Worm (Caenorhabditis elegans) whole organism, mixed stage, embryonic: ENCODE measurements around the gene T16G12.8.

Source experiments
- M03D4.4 ChIP-seq: sonication (generic microtip); optimal IDR thresholded peaks from 2 replicates; lab custom pipeline; 2017; ENCODE audit warnings: mild to moderate bottlenecking, missing genetic modification characterization, missing compliant biosample characterization
- bed-3 ChIP-seq: fragments of 200-800 bp; sonication (Bioruptor generic); optimal IDR thresholded peaks from 3 replicates; lab custom pipeline; 2018; ENCODE audit warnings: mild to moderate bottlenecking, missing genetic modification characterization, moderate library complexity, missing compliant biosample characterization
- blmp-1 ChIP-seq: fragments of 150-350 bp; optimal IDR thresholded peaks from 2 replicates; lab custom pipeline; 2014; ENCODE audit warnings: missing biosample characterization, missing genetic modification characterization
- ceh-39 ChIP-seq: fragments of 150-350 bp; optimal IDR thresholded peaks from 2 replicates; lab custom pipeline; 2014; ENCODE audit warnings: missing biosample characterization, missing genetic modification characterization
- ceh-43 ChIP-seq: fragments of 200-800 bp; sonication (Bioruptor generic); optimal IDR thresholded peaks from 2 replicates; lab custom pipeline; 2018; ENCODE audit warnings: mild to moderate bottlenecking, missing genetic modification characterization, moderate library complexity, missing compliant biosample characterization
- ceh-83 ChIP-seq: fragments of 200-800 bp; sonication (Bioruptor generic); optimal IDR thresholded peaks from 2 replicates; lab custom pipeline; 2018; ENCODE audit warnings: mild to moderate bottlenecking, missing genetic modification characterization, missing compliant biosample characterization
- ces-1 ChIP-seq: fragments of 150-350 bp; optimal IDR thresholded peaks from 2 replicates; lab custom pipeline; 2014; ENCODE audit warnings: missing biosample characterization, missing genetic modification reagents, missing genetic modification characterization
- cnd-1 ChIP-seq: fragments of 200-800 bp; sonication (Bioruptor generic); optimal IDR thresholded peaks from 2 replicates; lab custom pipeline; 2018; ENCODE audit warnings: mild to moderate bottlenecking, missing genetic modification characterization, missing compliant biosample characterization
- drap-1 ChIP-seq: fragments of 200-800 bp; sonication (Bioruptor generic); optimal IDR thresholded peaks from 3 replicates; lab custom pipeline; 2018; ENCODE audit warnings: mild to moderate bottlenecking, missing genetic modification characterization, missing compliant biosample characterization
- elt-1 ChIP-seq: sonication (generic microtip); optimal IDR thresholded peaks from 2 replicates; lab custom pipeline; 2017; ENCODE audit warnings: missing genetic modification characterization, mild to moderate bottlenecking, missing compliant biosample characterization, antibody characterized with exemption, moderate library complexity, borderline replicate concordance; ENCODE audit not compliant: insufficient read depth
- elt-3 ChIP-seq: fragments of 150-350 bp; optimal IDR thresholded peaks from 2 replicates; lab custom pipeline; 2014; ENCODE audit warnings: missing biosample characterization, missing genetic modification characterization
- flh-1 ChIP-seq: fragments of 200-800 bp; sonication (Bioruptor generic); optimal IDR thresholded peaks from 2 replicates; lab custom pipeline; 2018; ENCODE audit warnings: mild to moderate bottlenecking, missing genetic modification characterization, moderate library complexity, missing compliant biosample characterization
- ham-2 ChIP-seq: fragments of 200-800 bp; sonication (Bioruptor generic); optimal IDR thresholded peaks from 2 replicates; lab custom pipeline; 2018; ENCODE audit warnings: mild to moderate bottlenecking, missing genetic modification characterization, missing compliant biosample characterization
- hlh-1 ChIP-seq: fragments of 150-350 bp; optimal IDR thresholded peaks from 2 replicates; lab custom pipeline; 2014; ENCODE audit warnings: missing biosample characterization, missing genetic modification reagents, missing genetic modification characterization
- lin-13 ChIP-seq: fragments of 150-350 bp; optimal IDR thresholded peaks from 2 replicates; lab custom pipeline; 2014; ENCODE audit warnings: missing biosample characterization, missing genetic modification characterization
- lin-32 ChIP-seq: fragments of 200-800 bp; sonication (Bioruptor generic); optimal IDR thresholded peaks from 2 replicates; lab custom pipeline; 2018; ENCODE audit warnings: mild to moderate bottlenecking, missing genetic modification characterization, missing compliant biosample characterization
- lsy-2 ChIP-seq: fragments of 150-350 bp; optimal IDR thresholded peaks from 2 replicates; lab custom pipeline; 2014; ENCODE audit warnings: missing biosample characterization, missing genetic modification characterization
- mab-5 ChIP-seq: fragments of 150-350 bp; optimal IDR thresholded peaks from 2 replicates; lab custom pipeline; 2014; ENCODE audit warnings: missing biosample characterization, missing genetic modification characterization
- mep-1 ChIP-seq: fragments of 150-350 bp; optimal IDR thresholded peaks from 2 replicates; lab custom pipeline; 2017; ENCODE audit warnings: missing biosample characterization, missing genetic modification reagents, missing genetic modification characterization, inconsistent platforms
- mls-2 ChIP-seq: sonication (generic microtip); optimal IDR thresholded peaks from 2 replicates; lab custom pipeline; 2016; ENCODE audit warnings: mild to moderate bottlenecking, missing genetic modification characterization, moderate library complexity, missing compliant biosample characterization
- nhr-2 ChIP-seq: fragments of 150-350 bp; optimal IDR thresholded peaks from 2 replicates; lab custom pipeline; 2014; ENCODE audit warnings: missing biosample characterization, missing genetic modification characterization
- nhr-237 ChIP-seq: fragments of 150-350 bp; optimal IDR thresholded peaks from 2 replicates; lab custom pipeline; 2014; ENCODE audit warnings: missing biosample characterization, missing genetic modification characterization
- nhr-28 ChIP-seq: fragments of 150-350 bp; optimal IDR thresholded peaks from 2 replicates; lab custom pipeline; 2014; ENCODE audit warnings: missing biosample characterization, missing genetic modification characterization
- nhr-76 ChIP-seq: sonication (generic microtip); optimal IDR thresholded peaks from 2 replicates; lab custom pipeline; 2017; ENCODE audit warnings: missing biosample characterization, missing genetic modification characterization
- pha-4 ChIP-seq: fragments of 150-350 bp; optimal IDR thresholded peaks from 2 replicates; lab custom pipeline; 2018; ENCODE audit warnings: missing biosample characterization, missing genetic modification reagents, missing genetic modification characterization
- sem-2 ChIP-seq: fragments of 200-800 bp; sonication (Bioruptor generic); optimal IDR thresholded peaks from 2 replicates; lab custom pipeline; 2018; ENCODE audit warnings: mild to moderate bottlenecking, missing genetic modification characterization, missing compliant biosample characterization
- snpc-4 ChIP-seq: fragments of 150-350 bp; optimal IDR thresholded peaks from 2 replicates; lab custom pipeline; 2014; ENCODE audit warnings: missing biosample characterization, missing genetic modification characterization
- sptf-1 ChIP-seq: sonication (generic microtip); optimal IDR thresholded peaks from 2 replicates; lab custom pipeline; 2017; ENCODE audit warnings: mild to moderate bottlenecking, missing genetic modification characterization, moderate library complexity, missing compliant biosample characterization
- unc-120 ChIP-seq: sonication (generic microtip); optimal IDR thresholded peaks from 2 replicates; lab custom pipeline; 2017; ENCODE audit warnings: missing genetic modification characterization, missing compliant biosample characterization; ENCODE audit not compliant: poor library complexity, severe bottlenecking
- unc-39 ChIP-seq: fragments of 150-350 bp; optimal IDR thresholded peaks from 2 replicates; lab custom pipeline; 2014; ENCODE audit warnings: missing biosample characterization, missing genetic modification characterization
- unc-62 ChIP-seq: fragments of 150-350 bp; optimal IDR thresholded peaks from 2 replicates; lab custom pipeline; 2014; ENCODE audit warnings: missing biosample characterization, missing genetic modification reagents, missing genetic modification characterization
- ztf-11 ChIP-seq: fragments of 150-350 bp; optimal IDR thresholded peaks from 2 replicates; lab custom pipeline; 2014; ENCODE audit warnings: missing biosample characterization, missing genetic modification characterization

Gene T16G12.8

DNA sequence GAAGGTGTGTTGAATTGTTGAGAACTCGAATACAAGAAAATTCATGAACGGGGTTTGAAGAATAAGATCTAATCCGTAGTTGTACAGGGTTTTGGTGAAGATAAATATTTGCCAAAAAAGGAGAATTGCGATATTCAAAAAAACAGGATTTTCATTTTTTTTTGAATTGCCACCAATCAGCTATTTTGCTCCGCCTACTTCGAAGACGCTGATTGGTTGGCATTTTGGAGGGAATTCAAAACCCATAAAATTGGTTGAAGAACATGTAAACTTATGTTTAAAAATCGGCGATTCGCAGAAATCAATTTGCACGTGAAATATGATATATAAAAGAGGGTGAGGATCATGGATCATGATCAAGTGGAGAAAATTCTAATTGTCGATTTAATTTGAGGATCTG, 16.9 kb downstream of the T16G12.8 start:
- TF ChIP-seq snpc-4 (tag; lab: Kevin White, UChicago) (no peak), elt-3 (tag; lab: Kevin White, UChicago) (no peak), unc-120 (tag; lab: Kevin White, UChicago) (no peak), nhr-2 (no peak), ces-1 (no peak), ceh-39 (tag; lab: Kevin White, UChicago) (no peak), hlh-1 (tag; lab: Kevin White, UChicago) (no peak), unc-62 (GFP tag; lab: Kevin White, UChicago) (no peak), drap-1 (GFP tag; lab: Kevin White, UChicago) (no peak), bed-3 (GFP tag; lab: Kevin White, UChicago) (no peak), ceh-83 (GFP tag; lab: Kevin White, UChicago) (no peak), lsy-2 (tag; lab: Kevin White, UChicago) (no peak), lin-32 (no peak), mep-1 (tag; lab: Kevin White, UChicago) (no peak), lin-13 (no peak), ztf-11 (tag; lab: Kevin White, UChicago) (no peak), nhr-237 (tag; lab: Kevin White, UChicago) (no peak), unc-39 (no peak), blmp-1 (tag; lab: Kevin White, UChicago) (no peak)

DNA sequence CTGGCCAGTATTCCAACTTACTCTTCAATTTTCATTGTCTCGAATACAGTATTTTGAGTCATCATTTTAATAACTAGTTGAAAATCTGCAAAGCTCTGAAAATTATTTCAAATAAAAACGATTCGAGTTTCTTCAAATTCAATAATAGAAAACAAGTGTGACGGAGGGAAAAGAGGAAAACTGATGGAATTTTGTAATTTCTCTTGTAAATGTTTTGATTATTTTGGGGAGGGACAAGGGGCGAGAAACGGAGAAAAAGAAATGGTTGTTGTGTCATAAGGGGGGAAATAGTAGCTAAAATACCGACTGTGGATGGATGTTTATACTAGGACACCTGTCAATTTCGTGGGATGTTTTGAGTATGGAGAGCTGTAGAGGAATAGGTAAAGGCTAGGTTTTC, 19.0 kb downstream of the T16G12.8 start, which contains the start of gene T16G12.9:
T16G12.9 (minus strand) TSS at position 101 of the 400 bp plus-strand sequence.
- TF ChIP-seq sem-2 (GFP tag; lab: Kevin White, UChicago) (no peak), ceh-43 (no peak), ztf-11 (tag; lab: Kevin White, UChicago) (no peak), mls-2 (tag; lab: Kevin White, UChicago) (no peak), nhr-2 (no peak), unc-62 (GFP tag; lab: Kevin White, UChicago) (no peak), sptf-1 (tag; lab: Kevin White, UChicago) (no peak), mab-5 (tag; lab: Kevin White, UChicago) (no peak), nhr-28 (no peak), flh-1 (GFP tag; lab: Kevin White, UChicago) (no peak), nhr-76 (tag; lab: Kevin White, UChicago) (no peak), unc-120 (tag; lab: Kevin White, UChicago) (no peak), hlh-1 (tag; lab: Kevin White, UChicago) (no peak), pha-4 (tag; lab: Kevin White, UChicago) (no peak), M03D4.4 (tag; lab: Kevin White, UChicago) (no peak), snpc-4 (tag; lab: Kevin White, UChicago) (no peak)

DNA sequence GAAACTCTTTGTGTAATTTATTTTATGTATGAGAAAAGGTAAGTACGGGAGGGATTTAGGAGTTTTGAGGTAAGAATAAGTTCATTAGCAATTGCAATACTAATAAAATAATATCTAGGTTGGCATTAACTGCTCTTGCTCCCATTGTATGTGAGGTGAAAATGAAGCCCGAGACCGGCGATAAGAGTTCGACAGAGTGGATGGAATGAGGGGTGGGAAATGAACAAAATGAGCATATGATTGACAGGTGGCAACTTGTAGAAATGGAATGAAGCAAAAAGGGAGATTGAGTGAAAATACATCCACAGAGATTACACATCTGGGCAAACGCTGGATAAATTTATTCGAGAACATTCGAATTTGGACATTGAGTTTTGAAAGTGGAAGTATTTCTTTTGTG, 19.7 kb downstream of the T16G12.8 start:
- TF ChIP-seq mab-5 (tag; lab: Kevin White, UChicago), result no peak
- TF ChIP-seq flh-1 (GFP tag; lab: Kevin White, UChicago), result no peak
- TF ChIP-seq ceh-83 (GFP tag; lab: Kevin White, UChicago), result no peak
- TF ChIP-seq mep-1 (tag; lab: Kevin White, UChicago), result no peak
- no peak for TF ChIP-seq ham-2 (GFP tag; lab: Kevin White, UChicago)
- TF ChIP-seq nhr-237 (tag; lab: Kevin White, UChicago), result no peak
- TF ChIP-seq elt-1 (tag; lab: Kevin White, UChicago), result no peak
- TF ChIP-seq snpc-4 (tag; lab: Kevin White, UChicago), result no peak
- TF ChIP-seq mls-2 (tag; lab: Kevin White, UChicago), result no peak
- TF ChIP-seq bed-3 (GFP tag; lab: Kevin White, UChicago), result no peak
- TF ChIP-seq blmp-1 (tag; lab: Kevin White, UChicago), result no peak
- TF ChIP-seq ceh-43, result no peak
- TF ChIP-seq nhr-2, result no peak
- no peak for TF ChIP-seq sptf-1 (tag; lab: Kevin White, UChicago)
- no peak for TF ChIP-seq nhr-76 (tag; lab: Kevin White, UChicago)
- TF ChIP-seq cnd-1 (tag; lab: Kevin White, UChicago), result no peak
- no peak for TF ChIP-seq pha-4 (tag; lab: Kevin White, UChicago)
- TF ChIP-seq lin-32, result no peak
- TF ChIP-seq sem-2 (GFP tag; lab: Kevin White, UChicago), result no peak

DNA sequence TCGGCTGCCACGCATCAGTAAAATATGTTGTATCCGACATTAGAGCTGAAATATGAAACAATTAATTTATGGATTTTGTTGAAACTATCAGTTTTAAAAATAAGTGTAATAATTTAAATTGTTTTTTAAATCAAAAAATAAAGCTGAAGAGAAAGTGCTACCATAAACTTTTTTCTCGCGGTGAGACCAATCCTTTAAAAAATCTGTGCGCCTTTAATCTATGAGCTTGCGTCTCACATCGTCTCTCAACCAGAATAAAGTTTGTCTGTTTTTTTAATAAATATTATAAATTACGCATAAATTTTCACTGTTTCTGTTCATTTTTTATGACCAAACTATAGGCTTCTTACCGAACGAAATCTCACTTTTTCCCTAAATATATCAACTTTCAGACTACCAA, 24.1 kb downstream of the T16G12.8 start, which contains the start of gene T16H12.3:
T16H12.3 (minus strand) TSS at position 51 of the 400 bp plus-strand sequence.
- no peak for TF ChIP-seq cnd-1 (tag; lab: Kevin White, UChicago)
- TF ChIP-seq nhr-237 (tag; lab: Kevin White, UChicago), result no peak
- TF ChIP-seq lin-13, result no peak
- TF ChIP-seq ceh-43, result no peak
- TF ChIP-seq ces-1, result no peak
- no peak for TF ChIP-seq blmp-1 (tag; lab: Kevin White, UChicago)
- TF ChIP-seq elt-3 (tag; lab: Kevin White, UChicago), result no peak
- no peak for TF ChIP-seq ztf-11 (tag; lab: Kevin White, UChicago)
- no peak for TF ChIP-seq nhr-76 (tag; lab: Kevin White, UChicago)
- TF ChIP-seq pha-4 (tag; lab: Kevin White, UChicago), result no peak
- TF ChIP-seq M03D4.4 (tag; lab: Kevin White, UChicago), result no peak
- TF ChIP-seq nhr-2, result no peak
- no peak for TF ChIP-seq lin-32
- no peak for TF ChIP-seq elt-1 (tag; lab: Kevin White, UChicago)
- no peak for TF ChIP-seq mep-1 (tag; lab: Kevin White, UChicago)
